Fruit fly (Drosophila melanogaster) whole organism, embryonic: Measurements from ENCODE around the gene CG18749.

ENCODE experiments used
- CG10209 ChIP-seq: fragments of 200-800 bp; sonication (Bioruptor generic); optimal IDR thresholded peaks from 3 replicates; lab custom pipeline; 2017; ENCODE audit warnings: missing biosample characterization, mild to moderate bottlenecking, missing genetic modification characterization, missing genetic modification reagents
- CG10267 ChIP-seq: fragments of 200-800 bp; sonication (Bioruptor generic); optimal IDR thresholded peaks from 2 replicates; lab custom pipeline; 2018; ENCODE audit warnings: missing biosample characterization, mild to moderate bottlenecking, missing genetic modification characterization, moderate library complexity
- CG10654 ChIP-seq: fragments of 200-800 bp; sonication (Bioruptor generic); optimal IDR thresholded peaks from 2 replicates; lab custom pipeline; 2016; ENCODE audit warnings: missing biosample characterization, missing genetic modification characterization
- CG10959 ChIP-seq: fragments of 200-800 bp; sonication (Bioruptor generic); IDR thresholded peaks from 2 replicates; pipeline ENCODE4 v1.3.6; 2022; ENCODE audit warnings: missing biosample characterization, missing genetic modification characterization
- CG13624 ChIP-seq: fragments of 200-800 bp; sonication (Bioruptor generic); optimal IDR thresholded peaks from 2 replicates; lab custom pipeline; 2016; ENCODE audit warnings: missing biosample characterization, missing genetic modification characterization
- CG14860 ChIP-seq: fragments of 200-800 bp; sonication (Bioruptor generic); IDR thresholded peaks from 3 replicates; pipeline ENCODE4 v1.3.6; 2022; ENCODE audit warnings: missing biosample characterization, missing genetic modification characterization; ENCODE audit not compliant: partially characterized antibody
- CG1529 ChIP-seq: fragments of 200-800 bp; sonication (Bioruptor generic); optimal IDR thresholded peaks from 3 replicates; lab custom pipeline; 2018; ENCODE audit warnings: missing biosample characterization, missing genetic modification characterization
- CG15696 ChIP-seq: fragments of 200-800 bp; sonication (Bioruptor generic); optimal IDR thresholded peaks from 2 replicates; lab custom pipeline; 2019; ENCODE audit warnings: missing biosample characterization, mild to moderate bottlenecking, missing genetic modification characterization, moderate library complexity
- CG1647 ChIP-seq: fragments of 200-800 bp; sonication (Bioruptor generic); optimal IDR thresholded peaks from 3 replicates; lab custom pipeline; 2016; ENCODE audit warnings: missing biosample characterization, missing genetic modification characterization
- CG1832 ChIP-seq: fragments of 200-800 bp; sonication (Bioruptor generic); optimal IDR thresholded peaks from 2 replicates; lab custom pipeline; 2017; ENCODE audit warnings: missing biosample characterization, mild to moderate bottlenecking, missing genetic modification characterization, inconsistent platforms
- CG18476 ChIP-seq: fragments of 200-800 bp; sonication (Bioruptor generic); optimal IDR thresholded peaks from 2 replicates; lab custom pipeline; 2016; ENCODE audit warnings: missing biosample characterization, mild to moderate bottlenecking, missing genetic modification characterization
- CG18619 ChIP-seq: fragments of 200-800 bp; sonication (Bioruptor generic); optimal IDR thresholded peaks from 3 replicates; lab custom pipeline; 2017; ENCODE audit warnings: missing biosample characterization, mild to moderate bottlenecking, missing genetic modification characterization
- CG2712 ChIP-seq: fragments of 200-800 bp; optimal IDR thresholded peaks from 3 replicates; lab custom pipeline; 2019; ENCODE audit warnings: missing biosample characterization, mild to moderate bottlenecking, missing genetic modification characterization, moderate library complexity
- CG30403 ChIP-seq: fragments of 200-800 bp; sonication (Bioruptor generic); optimal IDR thresholded peaks from 3 replicates; lab custom pipeline; 2016; ENCODE audit warnings: missing biosample characterization, missing genetic modification characterization
- CG30431 ChIP-seq: fragments of 200-800 bp; sonication (Bioruptor generic); optimal IDR thresholded peaks from 2 replicates; lab custom pipeline; 2017; ENCODE audit warnings: missing biosample characterization, missing genetic modification characterization
- CG4424 ChIP-seq: fragments of 200-800 bp; sonication (Bioruptor generic); optimal IDR thresholded peaks from 3 replicates; lab custom pipeline; 2016; ENCODE audit warnings: missing biosample characterization, missing genetic modification characterization
- CG4707 ChIP-seq: fragments of 200-800 bp; sonication (Bioruptor generic); optimal IDR thresholded peaks from 2 replicates; lab custom pipeline; 2018; ENCODE audit warnings: missing biosample characterization, mild to moderate bottlenecking, missing genetic modification characterization, moderate library complexity
- CG5180 ChIP-seq: fragments of 200-800 bp; sonication (Bioruptor generic); optimal IDR thresholded peaks from 3 replicates; lab custom pipeline; 2017; ENCODE audit warnings: missing biosample characterization, missing genetic modification characterization, mild to moderate bottlenecking, moderate library complexity, missing genetic modification reagents
- CG5245 ChIP-seq: fragments of 200-800 bp; sonication (Bioruptor generic); optimal IDR thresholded peaks from 3 replicates; lab custom pipeline; 2016; ENCODE audit warnings: missing biosample characterization, missing genetic modification characterization
- CG6765 ChIP-seq: fragments of 200-800 bp; sonication (Bioruptor generic); optimal IDR thresholded peaks from 3 replicates; lab custom pipeline; 2017; ENCODE audit warnings: missing biosample characterization, mild to moderate bottlenecking, missing genetic modification characterization
- CG7928 ChIP-seq: fragments of 200-800 bp; sonication (Bioruptor generic); optimal IDR thresholded peaks from 2 replicates; lab custom pipeline; 2017; ENCODE audit warnings: missing biosample characterization, mild to moderate bottlenecking, missing genetic modification characterization
- CG7987 ChIP-seq: fragments of 200-800 bp; sonication (Bioruptor generic); optimal IDR thresholded peaks from 2 replicates; lab custom pipeline; 2018; ENCODE audit warnings: missing biosample characterization, mild to moderate bottlenecking, missing genetic modification characterization, moderate library complexity
- CG9609 ChIP-seq: fragments of 200-800 bp; sonication (Bioruptor generic); optimal IDR thresholded peaks from 3 replicates; lab custom pipeline; 2016; ENCODE audit warnings: missing biosample characterization, missing genetic modification characterization
- CrebB ChIP-seq: fragments of 200-800 bp; sonication (Bioruptor generic); optimal IDR thresholded peaks from 3 replicates; lab custom pipeline; 2018; ENCODE audit warnings: missing biosample characterization, mild to moderate bottlenecking, missing genetic modification characterization
- Deaf1 ChIP-seq: fragments of 200-800 bp; optimal IDR thresholded peaks from 3 replicates; lab custom pipeline; 2019; ENCODE audit warnings: missing biosample characterization, mild to moderate bottlenecking, missing genetic modification characterization, moderate library complexity
- Doc2 ChIP-seq: fragments of 200-800 bp; sonication (Bioruptor generic); IDR thresholded peaks from 2 replicates; pipeline ENCODE4 v1.3.6; 2022; ENCODE audit warnings: missing biosample characterization, missing genetic modification characterization
- Meics ChIP-seq: fragments of 200-800 bp; sonication (Bioruptor generic); optimal IDR thresholded peaks from 2 replicates; lab custom pipeline; 2017; ENCODE audit warnings: missing biosample characterization, mild to moderate bottlenecking, missing genetic modification characterization
- Oaz ChIP-seq: fragments of 200-800 bp; sonication (Bioruptor generic); IDR thresholded peaks from 2 replicates; pipeline ENCODE4 v1.3.6; 2022; ENCODE audit warnings: missing biosample characterization, missing genetic modification characterization
- Oli ChIP-seq: fragments of 200-800 bp; sonication (Bioruptor generic); optimal IDR thresholded peaks from 2 replicates; lab custom pipeline; 2018; ENCODE audit warnings: missing biosample characterization, mild to moderate bottlenecking, missing genetic modification characterization, moderate library complexity
- Poxn ChIP-seq: fragments of 200-800 bp; sonication (Bioruptor generic); IDR thresholded peaks from 2 replicates; pipeline ENCODE4 v1.3.6; 2022; ENCODE audit warnings: missing biosample characterization, missing genetic modification characterization
- Xbp1 ChIP-seq: fragments of 200-800 bp; sonication (Bioruptor generic); optimal IDR thresholded peaks from 3 replicates; lab custom pipeline; 2016; ENCODE audit warnings: missing biosample characterization, mild to moderate bottlenecking, missing genetic modification characterization
- ara ChIP-seq: fragments of 200-800 bp; sonication (Bioruptor generic); IDR thresholded peaks from 2 replicates; pipeline ENCODE4 v1.3.6; 2022; ENCODE audit warnings: missing biosample characterization, missing genetic modification characterization
- ase ChIP-seq: fragments of 200-800 bp; sonication (Bioruptor generic); IDR thresholded peaks from 3 replicates; pipeline ENCODE4 v1.3.6; 2022; ENCODE audit warnings: missing biosample characterization, missing genetic modification characterization
- corto ChIP-seq: fragments of 200-800 bp; sonication (Bioruptor generic); optimal IDR thresholded peaks from 2 replicates; lab custom pipeline; 2016; ENCODE audit warnings: missing biosample characterization, mild to moderate bottlenecking, missing genetic modification characterization, moderate library complexity
- croc ChIP-seq: fragments of 200-800 bp; sonication (Bioruptor generic); conservative IDR thresholded peaks from 3 replicates; pipeline ENCODE4 v1.3.6; 2022; ENCODE audit warnings: missing biosample characterization, missing genetic modification characterization
- crp ChIP-seq, 2 experiments: fragments of 200-800 bp; sonication (Bioruptor generic); optimal IDR thresholded peaks; 2 replicates in 1 of 2; 3 replicates in 1 of 2; lab custom pipeline; 2017; ENCODE audit warnings: missing biosample characterization in 2 of 2, missing genetic modification characterization in 2 of 2, mild to moderate bottlenecking in 1 of 2, moderate library complexity in 1 of 2
- dm ChIP-seq: fragments of 200-800 bp; sonication (Bioruptor generic); optimal IDR thresholded peaks from 3 replicates; lab custom pipeline; 2016; ENCODE audit warnings: missing biosample characterization, missing genetic modification characterization
- exex ChIP-seq: fragments of 200-800 bp; sonication (Bioruptor generic); optimal IDR thresholded peaks from 4 replicates; lab custom pipeline; 2018; ENCODE audit warnings: missing biosample characterization, mild to moderate bottlenecking, missing genetic modification characterization, moderate library complexity
- fd3F ChIP-seq: fragments of 200-800 bp; sonication (Bioruptor generic); optimal IDR thresholded peaks from 2 replicates; lab custom pipeline; 2018; ENCODE audit warnings: missing biosample characterization, mild to moderate bottlenecking, missing genetic modification characterization, moderate library complexity
- gcm ChIP-seq: fragments of 200-800 bp; sonication (Bioruptor generic); optimal IDR thresholded peaks from 2 replicates; lab custom pipeline; 2019; ENCODE audit warnings: missing biosample characterization, mild to moderate bottlenecking, missing genetic modification characterization, moderate library complexity
- gt ChIP-seq: fragments of 200-800 bp; sonication (Bioruptor generic); IDR thresholded peaks from 2 replicates; pipeline ENCODE4 v1.3.6; 2022; ENCODE audit warnings: missing biosample characterization, missing genetic modification characterization
- jing ChIP-seq: fragments of 200-800 bp; sonication (Bioruptor generic); optimal IDR thresholded peaks from 2 replicates; lab custom pipeline; 2018; ENCODE audit warnings: missing biosample characterization, mild to moderate bottlenecking, missing genetic modification characterization
- nau ChIP-seq: fragments of 200-800 bp; sonication (Bioruptor generic); optimal IDR thresholded peaks from 3 replicates; lab custom pipeline; 2017; ENCODE audit warnings: missing biosample characterization, mild to moderate bottlenecking, missing genetic modification characterization, missing genetic modification reagents
- odd ChIP-seq: fragments of 200-800 bp; sonication (Bioruptor generic); optimal IDR thresholded peaks from 2 replicates; lab custom pipeline; 2017; ENCODE audit warnings: missing biosample characterization, mild to moderate bottlenecking, missing genetic modification characterization
- pb ChIP-seq: fragments of 200-800 bp; sonication (Bioruptor generic); optimal IDR thresholded peaks from 3 replicates; lab custom pipeline; 2016; ENCODE audit warnings: missing biosample characterization, missing genetic modification characterization
- peb ChIP-seq: fragments of 200-800 bp; sonication (Bioruptor generic); IDR thresholded peaks from 2 replicates; pipeline ENCODE4 v1.3.6; 2022; ENCODE audit warnings: missing biosample characterization, missing genetic modification characterization
- pfk ChIP-seq: fragments of 200-800 bp; sonication (Bioruptor generic); optimal IDR thresholded peaks from 2 replicates; lab custom pipeline; 2018; ENCODE audit warnings: missing biosample characterization, mild to moderate bottlenecking, missing genetic modification characterization, moderate library complexity
- run ChIP-seq: fragments of 200-800 bp; sonication (Bioruptor generic); optimal IDR thresholded peaks from 3 replicates; lab custom pipeline; 2018; ENCODE audit warnings: missing biosample characterization, mild to moderate bottlenecking, missing genetic modification characterization
- sr ChIP-seq: fragments of 200-800 bp; sonication (Bioruptor generic); IDR thresholded peaks from 3 replicates; pipeline ENCODE4 v1.3.6; 2022; ENCODE audit warnings: missing biosample characterization, missing genetic modification characterization
- vfl ChIP-seq: fragments of 200-800 bp; sonication (Bioruptor generic); optimal IDR thresholded peaks from 2 replicates; lab custom pipeline; 2016; ENCODE audit warnings: missing biosample characterization, missing genetic modification characterization
- zfh1 ChIP-seq: fragments of 200-800 bp; sonication (Bioruptor generic); IDR thresholded peaks from 3 replicates; pipeline ENCODE4 v1.3.6; 2022; ENCODE audit warnings: missing biosample characterization, missing genetic modification characterization

The CG18749 gene

dm6 chr3R:8212594-8212993 is 31.3 kb upstream of the CG18749 start (continued):
- TF ChIP-seq CG18619 (GFP tag; lab: Kevin White, UChicago) (peak; percentile 16), CG6765 (no peak), gt (no peak), CG4707 (GFP tag; lab: Kevin White, UChicago) (peak; percentile 3), CG7987 (GFP tag; lab: Kevin White, UChicago) (no peak), CG15696 (peak; percentile 72), CG2712 (peak; percentile 77), CG10267 (peak; percentile 61), CG5245 (GFP tag; lab: Kevin White, UChicago) (peak; percentile 32), Oli (peak; percentile 56), sr (GFP tag; lab: Robert Waterston, UW) (0 out of 3 replicates have a peak, but pooled peaks have one; percentile 12), jing (GFP tag; lab: Kevin White, UChicago) (peak; percentile 54), pfk (no peak), ase (peak; percentile 38; the same call in 1 of the 3 replicates), CG13624 (GFP tag; lab: Kevin White, UChicago) (peak; percentile 8), CG18476 (GFP tag; lab: Kevin White, UChicago) (peak; percentile 23), Doc2 (GFP tag; lab: Robert Waterston, UW) (no peak), corto (GFP tag; lab: Kevin White, UChicago) (no peak), CG10959 (GFP tag; lab: Robert Waterston, UW) (peak; percentile 58), CG1832 (GFP tag; lab: Kevin White, UChicago) (no peak), Xbp1 (peak; percentile 52), CG1529 (peak; percentile 49), CG30431 (GFP tag; lab: Kevin White, UChicago) (peak; percentile 48), dm (no peak), CG5180 (GFP tag; lab: Kevin White, UChicago) (peak; percentile 42), vfl (GFP tag; lab: Kevin White, UChicago) (no peak), run (tag; lab: Kevin White, UChicago) (peak; percentile 70), crp (GFP tag; optimal IDR thresholded peaks at IDR 0.05; lab: Kevin White, UChicago) (no peak), exex (tag; lab: Kevin White, UChicago) (no peak), gcm (GFP tag; lab: Kevin White, UChicago) (no peak), CG10209 (GFP tag; lab: Kevin White, UChicago) (peak; percentile 74), CG10654 (no peak), croc (GFP tag; lab: Robert Waterston, UW) (peak; percentile 26; the same call in 2 of the 3 replicates), Deaf1 (tag; lab: Kevin White, UChicago) (peak; percentile 26), peb (GFP tag; lab: Robert Waterston, UW) (no peak), CG30403 (GFP tag; lab: Kevin White, UChicago) (peak; percentile 19), Oaz (GFP tag; lab: Robert Waterston, UW) (no peak), Meics (GFP tag; lab: Kevin White, UChicago) (peak; percentile 0), CG14860 (GFP tag; lab: Robert Waterston, UW) (no peak), zfh1 (GFP tag; lab: Robert Waterston, UW) (peak; percentile 87), Poxn (GFP tag; lab: Robert Waterston, UW) (no peak), odd (GFP tag; lab: Kevin White, UChicago) (no peak), CrebB (tag; lab: Kevin White, UChicago) (no peak), CG7928 (no peak), nau (GFP tag; lab: Kevin White, UChicago) (no peak), CG4424 (GFP tag; lab: Kevin White, UChicago) (peak; percentile 51), pb (GFP tag; lab: Kevin White, UChicago) (no peak), ara (GFP tag; lab: Robert Waterston, UW) (peak; percentile 88), fd3F (GFP tag; lab: Kevin White, UChicago) (no peak), CG1647 (GFP tag; lab: Kevin White, UChicago) (peak; percentile 39), CG9609 (GFP tag; lab: Kevin White, UChicago) (peak; percentile 38)
